Worm (Caenorhabditis elegans): Measurements from ENCODE around the gene sra-37.

Gene sra-37

ce11 chrX:13909850-13910249 is 16.7 kb upstream of the sra-37 start, which contains the start of gene Y26E6A.3:
Gene Y26E6A.3, minus strand, starts transcription at chrX:13909950.
- TF ChIP-seq aly-2 (tag; optimal IDR thresholded peaks at IDR 0.05): no peak
- no peak for TF ChIP-seq vab-7 (GFP tag; IDR thresholded peaks at IDR 0.05)
- TF ChIP-seq ceh-20 (GFP tag; IDR thresholded peaks at IDR 0.05): no peak
- TF ChIP-seq nhr-76 (tag; optimal IDR thresholded peaks at IDR 0.05): no peak
- TF ChIP-seq gei-8 (GFP tag; optimal IDR thresholded peaks at IDR 0.05): no peak
- TF ChIP-seq F49E8.2 (tag; optimal IDR thresholded peaks at IDR 0.05; ENCODE audit: borderline replicate concordance): no peak
- no peak for TF ChIP-seq unc-130 (GFP tag; optimal IDR thresholded peaks at IDR 0.05)
- TF ChIP-seq dmd-8 (GFP tag; IDR thresholded peaks at IDR 0.05): no peak
- TF ChIP-seq hlh-11 (tag; optimal IDR thresholded peaks at IDR 0.05): no peak
- TF ChIP-seq mdt-29 (GFP tag; IDR thresholded peaks at IDR 0.05): no peak
- TF ChIP-seq nhr-28 (tag; optimal IDR thresholded peaks at IDR 0.05): no peak
- no peak for TF ChIP-seq nhr-11 (tag; optimal IDR thresholded peaks at IDR 0.05)
- no peak for TF ChIP-seq mes-2 (tag; optimal IDR thresholded peaks at IDR 0.05; ENCODE audit: poor library complexity, severe bottlenecking)
- no peak for TF ChIP-seq ZK546.5 (tag; optimal IDR thresholded peaks at IDR 0.05)
- no peak for TF ChIP-seq daf-16 (GFP tag; optimal IDR thresholded peaks at IDR 0.05)
- no peak for TF ChIP-seq daf-16 (tag; optimal IDR thresholded peaks at IDR 0.05)
- TF ChIP-seq ceh-32 (tag; optimal IDR thresholded peaks at IDR 0.05; ENCODE audit: poor library complexity): no peak
- no peak for TF ChIP-seq ceh-28 (tag; optimal IDR thresholded peaks at IDR 0.05)
- TF ChIP-seq dpl-1 (GFP tag; optimal IDR thresholded peaks at IDR 0.05): no peak
- TF ChIP-seq mxl-3 (GFP tag; optimal IDR thresholded peaks at IDR 0.05): no peak
- no peak for TF ChIP-seq F37D6.2 (tag; optimal IDR thresholded peaks at IDR 0.05)

- TF ChIP-seq aly-2 (tag; optimal IDR thresholded peaks at IDR 0.05): no peak
- peak; percentile 94 for TF ChIP-seq aha-1 (tag)
Measured at ce11 chrX:13903769-13904168, 10.6 kb upstream of the sra-37 start.

ce11 chrX:13903328-13903727 is 10.2 kb upstream of the sra-37 start, which contains the start of gene sra-39:
Gene sra-39, minus strand, starts transcription at chrX:13903428.
- no peak for TF ChIP-seq skn-1 (tag; optimal IDR thresholded peaks at IDR 0.05)

- TF ChIP-seq lin-38 (GFP tag; IDR thresholded peaks at IDR 0.05): no peak
- no peak for TF ChIP-seq spr-3 (GFP tag; optimal IDR thresholded peaks at IDR 0.05)
- TF ChIP-seq snpc-4 (tag; optimal IDR thresholded peaks at IDR 0.05): no peak
Measured at ce11 chrX:13900047-13900446, 6.9 kb upstream of the sra-37 start, which contains the start of gene sra-38. Gene sra-38, minus strand, starts transcription at chrX:13900147.

ce11 chrX:13886195-13886594 is 7.0 kb downstream of the sra-37 start:
- no peak for TF ChIP-seq nhr-25 (tag; optimal IDR thresholded peaks at IDR 0.05; ENCODE audit: borderline replicate concordance, insufficient read depth)
- peak; percentile 47; the same call in 1 of the 2 replicates for TF ChIP-seq dmd-8 (GFP tag; IDR thresholded peaks at IDR 0.05)
- no peak for TF ChIP-seq nhr-10 (tag; optimal IDR thresholded peaks at IDR 0.05)
- 0 out of 2 replicates have a peak, but pooled peaks have one; percentile 42 for TF ChIP-seq arid-1 (GFP tag; conservative IDR thresholded peaks at IDR 0.05)
- TF ChIP-seq mep-1 (tag; optimal IDR thresholded peaks at IDR 0.05): no peak
- no peak for TF ChIP-seq aha-1 (tag)
- no peak for TF ChIP-seq daf-12 (tag; optimal IDR thresholded peaks at IDR 0.05)
- TF ChIP-seq dmd-9 (GFP tag; IDR thresholded peaks at IDR 0.05): no peak
- TF ChIP-seq nhr-111 (GFP tag; optimal IDR thresholded peaks at IDR 0.05): no peak
- 0 out of 2 replicates have a peak, but pooled peaks have one; percentile 22 for TF ChIP-seq F44E2.7 (GFP tag; IDR thresholded peaks at IDR 0.05)
- TF ChIP-seq dmd-6 (GFP tag; IDR thresholded peaks at IDR 0.05): 0 out of 2 replicates have a peak, but pooled peaks have one; percentile 10
- TF ChIP-seq vab-7 (GFP tag; IDR thresholded peaks at IDR 0.05): no peak
